Worm (Caenorhabditis elegans) whole organism, L4/young adult: Measurements from ENCODE around the gene pqm-1.

Experiments used
- W03F9.2 ChIP-seq: fragments of 150-350 bp; optimal IDR thresholded peaks from 2 replicates; lab custom pipeline; 2014; ENCODE audit warnings: missing biosample characterization, missing genetic modification characterization
- dao-5 ChIP-seq: sonication (generic microtip); optimal IDR thresholded peaks from 2 replicates; lab custom pipeline; 2016; ENCODE audit warnings: missing genotype, missing genetic modification characterization, moderate library complexity, missing compliant biosample characterization
- him-1 ChIP-seq: sonication (generic microtip); optimal IDR thresholded peaks from 2 replicates; lab custom pipeline; 2016; ENCODE audit warnings: missing genotype, missing genetic modification reagents, missing genetic modification characterization, missing compliant biosample characterization

The pqm-1 gene

ce11 chrII:11157660-11158059 is 5.3 kb upstream of the pqm-1 start:
- TF ChIP-seq him-1 (peak; percentile 31), dao-5 (peak; percentile 35), W03F9.2 (tag; lab: Kevin White, UChicago) (no peak)

DNA sequence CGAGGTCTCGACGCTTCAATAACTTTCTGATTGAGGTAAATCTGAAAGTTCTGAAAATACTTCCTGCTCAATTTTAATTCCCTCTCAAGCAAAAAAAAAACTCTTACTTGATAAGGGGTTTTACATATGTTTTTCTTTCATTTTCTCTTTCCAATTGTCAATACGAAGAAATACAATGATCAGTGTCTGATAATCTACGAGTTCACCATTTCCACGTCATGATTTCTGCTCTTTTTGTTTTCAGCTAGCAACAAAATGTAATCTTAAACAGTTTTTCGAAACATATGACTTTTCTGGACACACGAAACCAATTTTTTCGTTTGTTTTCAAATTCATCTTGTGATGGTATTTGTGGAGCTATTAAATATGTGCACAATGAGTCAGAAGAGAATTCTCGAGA is 3.8 kb upstream of the pqm-1 start:
- TF ChIP-seq dao-5: no peak
- TF ChIP-seq W03F9.2 (tag; lab: Kevin White, UChicago): no peak
- TF ChIP-seq him-1: no peak

DNA sequence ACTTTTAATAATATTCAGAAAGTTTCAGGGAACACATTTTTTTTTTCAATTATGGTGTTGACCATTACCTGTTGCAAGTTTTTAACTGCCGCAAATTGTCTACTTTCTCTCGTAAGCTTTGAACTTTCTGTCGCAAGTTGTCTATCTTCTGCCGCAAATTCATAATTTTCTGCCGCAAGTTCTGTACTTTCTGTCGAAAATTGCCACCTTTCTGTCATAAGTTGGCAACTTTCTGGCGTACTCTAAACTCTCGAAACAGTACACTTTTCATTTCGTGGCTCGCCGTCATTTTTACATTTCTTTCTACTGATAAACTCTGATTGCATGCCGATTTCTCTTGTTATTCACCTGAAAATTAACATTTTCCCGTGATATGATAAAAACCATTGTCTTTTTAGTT is 3.0 kb upstream of the pqm-1 start:
- TF ChIP-seq W03F9.2 (tag; lab: Kevin White, UChicago) (no peak), him-1 (no peak), dao-5 (no peak)

ce11 chrII:11154957-11155356 is 2.6 kb upstream of the pqm-1 start:
- TF ChIP-seq him-1 (no peak), W03F9.2 (tag; lab: Kevin White, UChicago) (no peak), dao-5 (no peak)

DNA sequence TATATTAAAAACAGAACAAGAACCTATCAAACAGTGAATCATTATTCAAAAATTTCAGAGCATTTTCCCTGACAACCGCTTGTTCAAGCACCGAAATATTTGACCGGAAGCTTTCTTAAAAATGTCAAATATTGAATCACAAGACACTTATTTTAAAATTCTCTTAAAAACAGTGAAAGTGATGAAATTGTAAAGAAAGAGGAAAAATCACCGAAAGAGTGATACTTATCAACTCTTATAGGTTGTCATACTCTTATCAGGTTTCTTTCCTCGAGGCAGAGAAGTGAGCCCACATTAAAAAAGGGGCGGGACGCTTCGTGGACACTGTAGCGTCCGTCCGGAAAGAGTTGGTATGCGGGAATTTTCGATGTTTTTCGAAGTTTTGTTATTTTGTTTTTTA is 1.4 kb upstream of the pqm-1 start:
- TF ChIP-seq him-1 (no peak), W03F9.2 (tag; lab: Kevin White, UChicago) (no peak), dao-5 (no peak)

DNA sequence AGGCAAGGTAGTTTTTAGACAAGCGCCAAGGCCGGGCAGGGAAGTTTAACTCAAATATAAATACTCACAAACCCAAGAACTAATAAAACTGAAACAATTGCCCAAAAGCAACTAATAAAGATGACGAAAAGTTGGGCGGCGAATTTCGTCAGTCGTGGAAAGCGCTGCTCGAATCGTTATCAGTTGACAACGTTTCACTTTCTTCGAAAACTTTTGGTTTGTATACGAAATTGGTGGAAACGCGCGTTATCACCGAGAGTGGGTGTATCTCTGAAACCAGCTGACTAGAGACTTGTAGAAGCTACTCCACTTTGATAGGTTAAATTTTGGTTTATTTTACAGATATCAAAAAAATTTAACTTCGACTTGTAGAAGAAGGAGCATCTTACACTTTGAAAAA is 685 bp upstream of the pqm-1 start:
- TF ChIP-seq W03F9.2 (tag; lab: Kevin White, UChicago) (no peak), dao-5 (no peak), him-1 (no peak)

DNA sequence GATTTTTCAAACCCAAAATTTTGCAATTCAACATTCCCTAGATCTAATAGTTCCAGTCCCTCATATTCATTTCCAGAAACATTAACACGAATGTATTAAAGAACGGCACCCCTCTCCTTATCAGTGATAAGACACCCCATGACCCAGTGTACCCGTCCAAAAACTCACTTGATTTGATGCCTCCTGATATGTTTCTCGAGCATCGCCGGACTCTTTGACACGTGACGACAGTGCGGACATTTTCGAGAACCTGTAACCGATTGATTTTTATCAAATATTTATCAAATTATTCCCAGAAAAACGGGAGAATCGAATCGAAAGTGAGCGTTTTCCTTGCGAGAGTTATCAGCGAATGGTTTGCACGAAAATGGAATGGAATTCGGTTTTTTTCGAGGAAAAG is 1.4 kb downstream of the pqm-1 start:
- no peak for TF ChIP-seq dao-5
- no peak for TF ChIP-seq W03F9.2 (tag; lab: Kevin White, UChicago)
- TF ChIP-seq him-1: no peak

- TF ChIP-seq him-1 (no peak), W03F9.2 (tag; lab: Kevin White, UChicago) (no peak)
Observed at ce11 chrII:11149866-11150685, 2.3 kb downstream of the pqm-1 start.

DNA sequence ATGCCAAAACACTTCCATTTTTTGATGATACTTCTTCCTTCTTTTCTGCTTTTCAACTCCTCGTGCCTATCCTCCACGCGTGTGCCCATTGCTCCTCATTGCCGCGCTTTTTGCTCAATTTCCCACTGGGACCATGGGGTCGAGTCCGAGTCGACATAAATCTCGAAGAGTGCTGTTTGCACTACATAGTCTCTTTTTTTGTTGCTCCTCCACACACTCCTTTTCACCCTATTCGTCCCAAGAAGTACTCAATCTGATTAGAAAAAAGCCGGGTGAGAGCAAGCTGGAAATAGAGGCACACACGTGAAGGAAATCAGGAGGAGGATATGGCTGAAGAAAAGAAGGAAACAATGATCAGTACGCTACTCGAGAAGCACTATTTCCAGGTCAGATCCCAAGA is 9.8 kb downstream of the pqm-1 start, which contains the start of gene arrd-6:
arrd-6 (plus strand) TSS at position 169 of the 400 bp plus-strand sequence.
- no peak for TF ChIP-seq dao-5
- TF ChIP-seq him-1: no peak
- TF ChIP-seq W03F9.2 (tag; lab: Kevin White, UChicago): no peak

ce11 chrII:11140140-11140539 is 12.3 kb downstream of the pqm-1 start, which contains the start of gene F40F8.4:
Gene F40F8.4, minus strand, starts transcription at chrII:11140240.
- TF ChIP-seq him-1: no peak
- TF ChIP-seq dao-5: no peak
- no peak for TF ChIP-seq W03F9.2 (tag; lab: Kevin White, UChicago)

DNA sequence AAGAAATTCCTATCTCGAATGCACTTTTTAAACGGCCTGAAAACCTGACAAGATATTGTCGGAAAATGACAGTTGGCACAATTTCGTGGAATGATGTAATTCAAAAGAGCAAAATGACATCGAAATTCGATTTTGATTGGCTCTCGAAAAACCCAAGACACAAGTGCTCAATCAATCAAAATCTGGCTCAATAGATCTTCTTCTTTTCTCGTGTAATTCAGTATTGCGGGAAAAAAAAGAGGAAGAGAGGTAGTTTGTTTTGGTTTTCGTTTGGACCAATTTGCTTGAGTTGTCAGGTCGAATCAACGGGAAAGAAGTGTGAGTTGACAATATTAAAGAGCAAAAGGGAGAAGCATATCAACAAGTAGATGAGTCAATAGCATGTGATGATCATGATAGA is 16.6 kb downstream of the pqm-1 start:
- TF ChIP-seq him-1 (no peak), dao-5 (no peak), W03F9.2 (tag; lab: Kevin White, UChicago) (no peak)

DNA sequence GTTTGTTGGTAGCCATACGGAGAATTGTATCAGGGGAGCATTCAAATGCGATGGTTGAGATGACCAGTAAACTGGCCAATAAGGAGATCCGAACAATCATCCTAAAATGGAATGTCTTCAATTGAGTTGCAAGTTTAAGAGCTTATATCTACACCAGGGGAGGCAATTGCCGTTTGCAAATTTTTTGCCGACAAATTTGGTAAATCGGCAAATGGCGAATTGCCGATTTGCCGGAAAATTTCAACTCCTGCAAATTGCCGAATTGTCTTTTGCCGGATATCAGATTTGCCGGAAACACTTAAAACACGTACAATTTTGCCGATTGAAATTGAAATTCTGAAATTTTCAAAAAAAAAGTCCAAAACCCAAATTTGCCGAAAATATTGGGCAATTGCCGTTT is 17.6 kb downstream of the pqm-1 start, which contains the start of gene F40F8.5:
F40F8.5 (minus strand) TSS at position 101 of the 400 bp plus-strand sequence.
- TF ChIP-seq dao-5 (no peak), him-1 (no peak), W03F9.2 (tag; lab: Kevin White, UChicago) (no peak)

DNA sequence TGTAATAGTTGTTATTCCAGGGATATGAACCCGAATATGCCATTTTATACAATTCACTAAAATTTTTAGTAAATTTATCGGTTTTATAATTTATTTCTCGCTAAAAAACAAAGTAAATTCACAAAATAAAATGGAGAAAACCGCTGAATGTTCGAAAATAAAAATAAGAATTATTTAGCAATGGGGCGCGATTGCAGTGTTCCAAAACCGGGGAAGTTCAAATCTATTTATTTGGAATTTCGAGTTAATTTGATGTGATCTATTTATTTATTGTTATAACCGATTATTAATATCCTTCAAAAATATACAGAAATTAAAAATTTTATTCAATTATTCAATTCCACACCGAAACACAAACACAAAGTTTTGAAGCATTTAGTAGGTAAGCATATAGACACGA is 19.9 kb downstream of the pqm-1 start, which contains the start of gene F40F8.11:
F40F8.11 (minus strand) TSS at position 49 of the 400 bp plus-strand sequence.
- no peak for TF ChIP-seq him-1
- TF ChIP-seq dao-5: no peak
- peak; percentile 4 for TF ChIP-seq W03F9.2 (tag; lab: Kevin White, UChicago)

DNA sequence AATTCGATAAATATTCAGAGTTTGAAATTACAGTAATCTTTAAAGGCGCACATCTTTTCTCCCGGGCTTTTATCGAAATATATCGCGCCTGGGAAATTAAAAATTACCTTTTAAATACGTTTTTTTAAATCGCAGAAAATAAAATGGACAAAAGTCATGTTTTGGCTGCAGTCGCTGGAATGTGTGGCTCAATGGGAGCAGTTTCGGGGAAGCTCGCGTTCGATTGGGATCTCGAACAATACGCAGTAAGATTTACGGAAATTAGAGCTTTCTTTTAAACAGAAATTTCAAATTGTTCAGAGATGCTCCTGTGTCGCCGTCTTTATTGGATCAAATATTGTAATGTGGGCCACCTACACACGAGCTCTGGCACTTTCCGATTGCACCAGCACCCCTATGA is 22.9 kb downstream of the pqm-1 start, which contains the start of gene F40F8.12:
F40F8.12 (plus strand) TSS at position 301 of the 400 bp plus-strand sequence.
- no peak for TF ChIP-seq dao-5
- no peak for TF ChIP-seq W03F9.2 (tag; lab: Kevin White, UChicago)
- no peak for TF ChIP-seq him-1

DNA sequence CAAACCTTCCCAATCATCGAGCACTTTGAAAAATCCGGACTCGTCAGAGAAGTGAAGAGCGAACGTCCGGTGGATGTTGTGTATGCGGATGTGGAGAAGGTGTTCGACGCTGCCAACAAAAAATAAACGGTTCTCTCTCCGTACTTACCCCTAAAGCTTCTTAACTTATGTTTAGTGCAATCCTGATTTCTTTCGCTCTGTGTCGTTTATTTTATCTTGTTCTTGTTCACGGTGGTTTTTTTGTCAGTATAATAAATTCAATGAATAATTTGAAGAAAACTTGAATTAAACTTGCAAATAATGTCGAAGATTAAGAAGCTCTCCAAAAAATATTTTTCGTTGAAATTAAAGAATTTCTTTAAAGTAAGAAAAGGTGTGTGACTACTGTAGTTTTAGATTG is 23.4 kb downstream of the pqm-1 start, which contains the start of gene F40F8.3:
F40F8.3 (plus strand) TSS at position 301 of the 400 bp plus-strand sequence.
- TF ChIP-seq dao-5 (no peak), him-1 (no peak)
